Worm (Caenorhabditis elegans): ENCODE results near the gene C50H11.8.

C50H11.8 gene

DNA sequence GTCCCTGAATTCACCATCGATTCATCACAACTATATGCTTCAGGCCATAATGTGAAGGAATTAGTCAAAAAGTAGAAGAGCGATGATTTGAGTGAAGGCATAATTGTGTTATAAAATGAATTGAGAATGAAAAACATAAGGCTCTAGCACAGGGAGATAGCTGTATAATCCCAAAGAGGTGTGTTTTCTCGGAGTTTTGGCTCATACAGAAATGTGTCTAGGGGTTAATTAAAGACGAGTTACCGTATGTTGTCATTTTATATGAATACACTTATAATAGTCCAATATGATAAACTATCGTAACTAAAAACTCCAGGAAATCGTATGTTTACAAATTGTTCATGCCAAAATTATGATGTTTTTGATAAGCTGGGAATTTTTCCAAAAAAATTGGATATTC lies 26.4 kb downstream of the C50H11.8 start, which contains the start of gene srt-5:
TSS of gene srt-5 (minus strand) at position 101 of the 400 bp plus-strand sequence.
- TF ChIP-seq C04F5.9 (tag; optimal IDR thresholded peaks at IDR 0.05) = no peak
- no peak for TF ChIP-seq dsc-1 (tag; optimal IDR thresholded peaks at IDR 0.05)
- TF ChIP-seq aha-1 (tag; optimal IDR thresholded peaks at IDR 0.05) = no peak
- no peak for TF ChIP-seq nhr-85 (tag)
- TF ChIP-seq skn-1 (tag; optimal IDR thresholded peaks at IDR 0.05) = no peak
- no peak for TF ChIP-seq snu-23 (GFP tag; optimal IDR thresholded peaks at IDR 0.05)
- TF ChIP-seq tlp-1 (tag; optimal IDR thresholded peaks at IDR 0.05) = no peak
- no peak for TF ChIP-seq unc-62 (GFP tag; optimal IDR thresholded peaks at IDR 0.05)
- TF ChIP-seq alr-1 (tag; optimal IDR thresholded peaks at IDR 0.05; ENCODE audit: borderline replicate concordance) = no peak
- no peak for TF ChIP-seq nhr-28 (tag; optimal IDR thresholded peaks at IDR 0.05)
- no peak for TF ChIP-seq ceh-63 (GFP tag; optimal IDR thresholded peaks at IDR 0.05)
- no peak for TF ChIP-seq C16A3.4 (tag; optimal IDR thresholded peaks at IDR 0.05)
- no peak for TF ChIP-seq mep-1 (tag; optimal IDR thresholded peaks at IDR 0.05)

DNA sequence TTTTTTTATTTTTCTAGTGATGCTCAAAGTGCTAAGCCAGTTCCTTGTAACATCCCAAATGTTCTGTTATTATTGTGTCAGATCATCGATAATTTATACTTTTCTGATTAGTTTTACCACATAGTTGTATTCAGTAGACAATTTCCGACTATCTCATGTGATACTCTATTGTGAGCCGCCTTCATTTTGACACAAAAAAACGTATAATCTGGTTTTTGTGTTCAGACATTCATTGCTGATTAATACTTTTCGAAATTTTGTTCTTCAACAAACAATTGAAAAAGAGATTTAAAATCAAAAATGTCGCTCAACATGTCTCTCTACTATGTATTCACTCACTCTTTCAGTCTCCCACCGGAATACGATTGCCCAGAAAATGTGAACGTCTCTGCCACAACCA lies 27.1 kb downstream of the C50H11.8 start, which contains the start of gene srt-7:
TSS of gene srt-7 (plus strand) at position 301 of the 400 bp plus-strand sequence.
- TF ChIP-seq nhr-84 (tag; optimal IDR thresholded peaks at IDR 0.05) (no peak), sup-37 (GFP tag; optimal IDR thresholded peaks at IDR 0.05) (no peak)

DNA sequence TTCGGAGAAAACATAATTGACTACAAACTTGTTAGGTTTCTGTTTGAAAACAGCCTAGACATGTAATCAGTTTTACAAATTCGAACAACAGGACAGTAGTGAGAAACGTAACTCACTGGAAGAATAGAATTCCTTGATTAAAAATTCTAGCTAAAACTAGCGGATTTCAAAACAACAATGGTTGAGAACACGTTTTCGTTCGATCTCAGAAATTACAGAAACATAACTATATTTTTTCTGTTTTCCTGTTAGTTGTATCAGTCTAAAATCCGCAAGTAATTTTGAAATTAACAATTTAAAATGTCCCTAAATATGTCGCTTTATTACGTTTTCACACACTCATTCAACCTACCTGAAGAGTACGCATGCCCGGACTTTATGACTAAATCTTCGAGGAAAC lies 31.9 kb downstream of the C50H11.8 start, which contains the start of gene srt-8:
TSS of gene srt-8 (plus strand) at position 301 of the 400 bp plus-strand sequence.
- TF ChIP-seq sup-37 (GFP tag; optimal IDR thresholded peaks at IDR 0.05) = no peak
- TF ChIP-seq dpl-1 (GFP tag; optimal IDR thresholded peaks at IDR 0.05) = no peak
- TF ChIP-seq ama-1 (optimal IDR thresholded peaks at IDR 0.05) = no peak
- no peak for TF ChIP-seq nhr-11 (tag; optimal IDR thresholded peaks at IDR 0.05)
- TF ChIP-seq fos-1 (tag; optimal IDR thresholded peaks at IDR 0.05) = no peak
- no peak for TF ChIP-seq nhr-84 (tag; optimal IDR thresholded peaks at IDR 0.05)
- no peak for TF ChIP-seq nhr-71 (tag; optimal IDR thresholded peaks at IDR 0.05)
- no peak for TF ChIP-seq snu-23 (GFP tag; optimal IDR thresholded peaks at IDR 0.05)
- TF ChIP-seq nhr-76 (tag; optimal IDR thresholded peaks at IDR 0.05) = no peak
- TF ChIP-seq nhr-77 (tag; optimal IDR thresholded peaks at IDR 0.05) = no peak
- no peak for TF ChIP-seq F16B12.6 (tag; optimal IDR thresholded peaks at IDR 0.05)
- TF ChIP-seq aha-1 (tag; optimal IDR thresholded peaks at IDR 0.05) = no peak
- TF ChIP-seq alr-1 (tag; optimal IDR thresholded peaks at IDR 0.05; ENCODE audit: borderline replicate concordance) = no peak
- TF ChIP-seq jun-1 (tag; optimal IDR thresholded peaks at IDR 0.05) = no peak

DNA sequence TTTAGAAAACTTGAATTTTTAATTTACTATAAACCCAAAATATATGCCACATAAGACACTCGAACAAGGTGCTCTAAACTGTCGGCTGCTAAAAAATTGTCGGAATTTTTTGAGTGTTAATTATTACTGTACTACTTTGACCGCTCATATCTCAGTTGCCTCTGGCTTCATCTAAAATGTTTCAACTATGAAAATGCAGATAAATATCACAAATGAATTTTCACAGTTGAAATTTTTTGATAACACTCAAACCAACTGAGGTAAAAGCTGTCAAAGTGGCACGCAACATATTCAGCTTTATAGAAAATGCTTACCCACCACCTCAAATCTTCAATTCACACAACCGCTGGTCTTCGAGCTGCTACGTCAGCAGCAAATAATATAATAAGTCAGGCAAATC lies 34.4 kb downstream of the C50H11.8 start, which contains the start of gene acs-21:
TSS of gene acs-21 (plus strand) at position 301 of the 400 bp plus-strand sequence.
- TF ChIP-seq nhr-90 (tag; optimal IDR thresholded peaks at IDR 0.05; ENCODE audit: poor library complexity) (no peak), grh-1 (GFP tag; IDR thresholded peaks at IDR 0.05) (no peak), sox-4 (tag; optimal IDR thresholded peaks at IDR 0.05) (no peak), lir-3 (tag; optimal IDR thresholded peaks at IDR 0.05; ENCODE audit: poor library complexity) (no peak), lin-13 (GFP tag; optimal IDR thresholded peaks at IDR 0.05) (no peak), nhr-84 (tag; optimal IDR thresholded peaks at IDR 0.05) (no peak), nhr-28 (tag; optimal IDR thresholded peaks at IDR 0.05) (no peak)

DNA sequence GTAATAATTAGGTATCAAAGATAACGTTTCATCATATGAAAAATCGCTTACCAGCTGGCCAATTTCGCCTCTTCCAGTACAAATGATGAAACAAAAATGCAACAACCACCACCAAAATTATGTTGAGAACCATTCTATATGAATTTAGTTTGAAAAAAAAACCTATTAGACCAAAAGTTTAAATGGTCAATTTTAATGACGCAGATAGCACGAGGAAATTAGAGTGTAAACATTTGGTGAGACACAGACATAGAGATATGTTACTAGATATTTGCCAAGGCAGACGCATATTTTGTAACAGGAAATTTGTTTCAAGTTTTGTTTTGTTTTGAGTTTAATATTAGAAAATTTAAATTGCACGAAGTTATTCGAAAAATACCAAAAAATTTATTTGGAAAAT lies 40.0 kb downstream of the C50H11.8 start, which contains the start of gene cyp-33C9:
TSS of gene cyp-33C9 (minus strand) at position 211 of the 400 bp plus-strand sequence.
- no peak for TF ChIP-seq lin-39 (tag; optimal IDR thresholded peaks at IDR 0.05)
- no peak for TF ChIP-seq ceh-63 (GFP tag; optimal IDR thresholded peaks at IDR 0.05)
- TF ChIP-seq blmp-1 (tag; optimal IDR thresholded peaks at IDR 0.05) = no peak
- TF ChIP-seq nhr-20 (tag; optimal IDR thresholded peaks at IDR 0.05) = peak; percentile 23
- no peak for TF ChIP-seq alr-1 (tag; optimal IDR thresholded peaks at IDR 0.05; ENCODE audit: borderline replicate concordance)
- no peak for TF ChIP-seq fkh-10 (GFP tag; optimal IDR thresholded peaks at IDR 0.05)
- TF ChIP-seq mep-1 (tag; optimal IDR thresholded peaks at IDR 0.05) = peak; percentile 8
- no peak for TF ChIP-seq elt-2 (tag; optimal IDR thresholded peaks at IDR 0.05)
- peak; percentile 32 for TF ChIP-seq nhr-71 (tag; optimal IDR thresholded peaks at IDR 0.05)
- no peak for TF ChIP-seq grh-1 (GFP tag; IDR thresholded peaks at IDR 0.05)
- no peak for TF ChIP-seq nhr-11 (tag; optimal IDR thresholded peaks at IDR 0.05)
- no peak for TF ChIP-seq snpc-4 (tag; optimal IDR thresholded peaks at IDR 0.05)
- TF ChIP-seq hlh-4 (tag; optimal IDR thresholded peaks at IDR 0.05) = no peak
- no peak for TF ChIP-seq irx-1 (tag; optimal IDR thresholded peaks at IDR 0.05)
- TF ChIP-seq efl-1 (optimal IDR thresholded peaks at IDR 0.05) = peak; percentile 39 to 51
- TF ChIP-seq efl-1 (GFP tag; optimal IDR thresholded peaks at IDR 0.05 in 1 of 2) = peak in 1 of 2 experiments; percentile 3
- TF ChIP-seq unc-30 (tag; optimal IDR thresholded peaks at IDR 0.05) = no peak
- peak in 1 of 2 experiments; percentile 17 for TF ChIP-seq lin-35 (GFP tag; optimal IDR thresholded peaks at IDR 0.05)
- no peak for TF ChIP-seq pag-3 (tag; optimal IDR thresholded peaks at IDR 0.05; ENCODE audit: borderline replicate concordance, insufficient read depth)
- TF ChIP-seq unc-62 (GFP tag; optimal IDR thresholded peaks at IDR 0.05) = no peak
- TF ChIP-seq dpl-1 (GFP tag; optimal IDR thresholded peaks at IDR 0.05) = peak in 2 of 3 experiments; percentile 6 to 14
- TF ChIP-seq nhr-85 (tag) = peak; percentile 54
- no peak for TF ChIP-seq ets-5 (GFP tag; IDR thresholded peaks at IDR 0.05)
- TF ChIP-seq swsn-7 (tag; optimal IDR thresholded peaks at IDR 0.05) = no peak
- TF ChIP-seq sox-4 (tag; optimal IDR thresholded peaks at IDR 0.05) = no peak
- TF ChIP-seq hpl-2 (GFP tag; optimal IDR thresholded peaks at IDR 0.05) = no peak

Measured in whole organism, L1 larva.